Worm (Caenorhabditis elegans): ENCODE results near the gene F09C8.2.

F09C8.2 gene

DNA sequence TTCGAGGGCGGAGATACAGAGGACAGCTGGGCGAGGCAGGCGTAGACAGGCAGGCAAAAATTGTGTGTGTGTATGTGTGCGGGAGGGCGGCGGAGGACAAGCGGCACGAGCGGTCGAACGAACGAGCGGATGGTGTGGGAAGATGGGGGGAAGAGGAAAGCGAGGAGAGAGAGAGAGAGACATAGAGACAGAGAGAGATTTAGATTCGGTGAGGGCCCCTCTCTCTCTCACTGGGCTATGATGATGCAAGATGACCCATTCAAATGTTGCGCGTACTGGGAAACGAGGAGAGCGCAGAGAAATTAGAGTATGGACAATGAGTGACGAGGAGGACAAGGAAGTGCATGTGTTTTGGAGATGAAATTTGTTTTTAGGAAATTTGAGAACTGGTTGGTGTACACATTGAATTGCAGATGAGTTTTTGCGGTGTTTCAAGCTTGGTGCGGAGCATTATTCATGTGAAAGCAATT lies 941 bp upstream of the F09C8.2 start (continued):
- TF ChIP-seq mcd-1 (GFP tag; IDR thresholded peaks at IDR 0.05) = 0 out of 2 replicates have a peak, but pooled peaks have one; percentile 18
- peak; percentile 59 for TF ChIP-seq die-1 (tag; optimal IDR thresholded peaks at IDR 0.05)
- TF ChIP-seq Y53F4B.3 (GFP tag; IDR thresholded peaks at IDR 0.05) = no peak
- peak in 1 of 3 experiments; percentile 35 for TF ChIP-seq lin-35 (GFP tag; optimal IDR thresholded peaks at IDR 0.05)
- TF ChIP-seq pbrm-1 (GFP tag; IDR thresholded peaks at IDR 0.05) = 0 out of 2 replicates have a peak, but pooled peaks have one; percentile 43
- no peak for TF ChIP-seq ztf-25 (GFP tag; IDR thresholded peaks at IDR 0.05)
- TF ChIP-seq attf-5 (GFP tag; optimal IDR thresholded peaks at IDR 0.05) = peak; percentile 9
- TF ChIP-seq nhr-80 (tag; optimal IDR thresholded peaks at IDR 0.05) = no peak
- no peak for TF ChIP-seq F55B11.4 (tag; optimal IDR thresholded peaks at IDR 0.05; ENCODE audit: borderline replicate concordance, insufficient read depth)
- peak; percentile 50; the same call in 1 of the 2 replicates for TF ChIP-seq dox-1 (GFP tag; IDR thresholded peaks at IDR 0.05)
- no peak for TF ChIP-seq lir-1 (GFP tag; conservative IDR thresholded peaks at IDR 0.05)
- TF ChIP-seq F57A8.1 (GFP tag; optimal IDR thresholded peaks at IDR 0.05) = no peak
- no peak for TF ChIP-seq ceh-100 (GFP tag; IDR thresholded peaks at IDR 0.05)
- no peak for TF ChIP-seq lag-1 (GFP tag; IDR thresholded peaks at IDR 0.05)
- TF ChIP-seq F57C9.4 (tag; optimal IDR thresholded peaks at IDR 0.05) = no peak
- TF ChIP-seq ceh-27 (GFP tag; optimal IDR thresholded peaks at IDR 0.05) = peak; percentile 80
- TF ChIP-seq F49E8.2 (tag; optimal IDR thresholded peaks at IDR 0.05; ENCODE audit: insufficient read depth) = no peak
- peak; percentile 97 for TF ChIP-seq zfh-2 (GFP tag; conservative IDR thresholded peaks at IDR 0.05)
- no peak for TF ChIP-seq ztf-3 (GFP tag; optimal IDR thresholded peaks at IDR 0.05)
- TF ChIP-seq F33H1.4 (GFP tag; IDR thresholded peaks at IDR 0.05) = no peak
- TF ChIP-seq ekl-4 (GFP tag; IDR thresholded peaks at IDR 0.05) = no peak
- TF ChIP-seq mel-28 (tag; optimal IDR thresholded peaks at IDR 0.05; ENCODE audit: borderline replicate concordance) = no peak
- TF ChIP-seq T07F8.4 (tag; optimal IDR thresholded peaks at IDR 0.05) = no peak
- TF ChIP-seq sdz-38 (tag; optimal IDR thresholded peaks at IDR 0.05) = no peak
- no peak for TF ChIP-seq ztf-26 (tag; optimal IDR thresholded peaks at IDR 0.05)
- TF ChIP-seq dpl-1 (GFP tag; optimal IDR thresholded peaks at IDR 0.05) = no peak
- TF ChIP-seq egrh-3 (GFP tag; IDR thresholded peaks at IDR 0.05) = peak; percentile 74
- no peak for TF ChIP-seq rec-8 (tag; optimal IDR thresholded peaks at IDR 0.05)
- TF ChIP-seq B0336.3 (GFP tag; IDR thresholded peaks at IDR 0.05) = peak; percentile 40; the same call in 1 of the 2 replicates
- TF ChIP-seq snpc-4 (GFP tag; optimal IDR thresholded peaks at IDR 0.05) = no peak
- TF ChIP-seq snpc-4 (tag; optimal IDR thresholded peaks at IDR 0.05) = peak in 1 of 4 experiments; percentile 31
- TF ChIP-seq lsy-27 (tag; optimal IDR thresholded peaks at IDR 0.05; ENCODE audit: borderline replicate concordance, insufficient read depth) = no peak
- TF ChIP-seq nhr-27 (tag; optimal IDR thresholded peaks at IDR 0.05) = no peak
- no peak for TF ChIP-seq ceh-40 (GFP tag; IDR thresholded peaks at IDR 0.05)
- no peak for TF ChIP-seq F52B5.7 (tag; optimal IDR thresholded peaks at IDR 0.05)
- no peak for TF ChIP-seq lsl-1 (GFP tag; optimal IDR thresholded peaks at IDR 0.05)
- no peak for TF ChIP-seq attf-6 (GFP tag; IDR thresholded peaks at IDR 0.05)
- no peak for TF ChIP-seq B0019.2 (GFP tag; conservative IDR thresholded peaks at IDR 0.05)
- peak; percentile 26 for TF ChIP-seq ZK185.1 (tag; optimal IDR thresholded peaks at IDR 0.05; ENCODE audit: poor library complexity, severe bottlenecking)
- TF ChIP-seq chd-7 (tag; optimal IDR thresholded peaks at IDR 0.05) = peak; percentile 61
- TF ChIP-seq F10E7.11 (tag; optimal IDR thresholded peaks at IDR 0.05) = no peak
- TF ChIP-seq C06A6.2 (GFP tag; conservative IDR thresholded peaks at IDR 0.05) = 0 out of 2 replicates have a peak, but pooled peaks have one; percentile 23
- TF ChIP-seq pha-4 (tag; optimal IDR thresholded peaks at IDR 0.05) = no peak
- TF ChIP-seq mes-4 (tag; optimal IDR thresholded peaks at IDR 0.05) = no peak
- no peak for TF ChIP-seq atf-7 (tag; optimal IDR thresholded peaks at IDR 0.05)
- no peak for TF ChIP-seq Y56A3A.18 (GFP tag; IDR thresholded peaks at IDR 0.05)
- peak; percentile 13 for TF ChIP-seq somi-1 (GFP tag; optimal IDR thresholded peaks at IDR 0.05)

Data from whole organism, young adult.